Fruit fly (Drosophila melanogaster) whole organism, embryonic: Measurements from ENCODE around the gene Usp14.
A peak's percentile ranks its signal among the peaks of the same experiment; 100 is the strongest.

Source experiments
- CG10267 ChIP-seq: fragments of 200-800 bp; sonication (Bioruptor generic); optimal IDR thresholded peaks from 2 replicates; lab custom pipeline; 2018; ENCODE audit warnings: missing biosample characterization, mild to moderate bottlenecking, missing genetic modification characterization, moderate library complexity
- CG10979 ChIP-seq: fragments of 200-800 bp; sonication (Bioruptor generic); optimal IDR thresholded peaks from 2 replicates; lab custom pipeline; 2018; ENCODE audit warnings: missing biosample characterization, mild to moderate bottlenecking, missing genetic modification characterization, moderate library complexity
- CG11456 ChIP-seq: fragments of 200-800 bp; sonication (Bioruptor generic); IDR thresholded peaks from 3 replicates; pipeline ENCODE4 v1.3.6; 2022; ENCODE audit warnings: missing biosample characterization, missing genetic modification characterization
- CG11723 ChIP-seq: fragments of 200-800 bp; sonication (Bioruptor generic); optimal IDR thresholded peaks from 2 replicates; lab custom pipeline; 2017; ENCODE audit warnings: missing biosample characterization, mild to moderate bottlenecking, missing genetic modification characterization
- CG12071 ChIP-seq: fragments of 200-800 bp; sonication (Bioruptor generic); optimal IDR thresholded peaks from 3 replicates; lab custom pipeline; 2018; ENCODE audit warnings: missing biosample characterization, mild to moderate bottlenecking, missing genetic modification characterization
- CG12219 ChIP-seq: fragments of 200-800 bp; sonication (Bioruptor generic); optimal IDR thresholded peaks from 3 replicates; lab custom pipeline; 2018; ENCODE audit warnings: missing biosample characterization, mild to moderate bottlenecking, missing genetic modification characterization
- CG13424 ChIP-seq: fragments of 200-800 bp; sonication (Bioruptor generic); optimal IDR thresholded peaks from 2 replicates; lab custom pipeline; 2019; ENCODE audit warnings: missing biosample characterization, mild to moderate bottlenecking, missing genetic modification characterization, moderate library complexity
- CG15269 ChIP-seq: fragments of 200-800 bp; sonication (Bioruptor generic); optimal IDR thresholded peaks from 2 replicates; lab custom pipeline; 2018; ENCODE audit warnings: missing biosample characterization, mild to moderate bottlenecking, missing genetic modification characterization, moderate library complexity
- CG17359 ChIP-seq: fragments of 200-800 bp; sonication (Bioruptor generic); optimal IDR thresholded peaks from 3 replicates; lab custom pipeline; 2018; ENCODE audit warnings: missing biosample characterization, mild to moderate bottlenecking, missing genetic modification characterization, moderate library complexity
- CG17568 ChIP-seq: fragments of 200-800 bp; sonication (Bioruptor generic); optimal IDR thresholded peaks from 2 replicates; lab custom pipeline; 2018; ENCODE audit warnings: missing biosample characterization, mild to moderate bottlenecking, missing genetic modification characterization, moderate library complexity
- CG18262 ChIP-seq: fragments of 200-800 bp; optimal IDR thresholded peaks from 3 replicates; lab custom pipeline; 2019; ENCODE audit warnings: missing biosample characterization, mild to moderate bottlenecking, missing genetic modification characterization, moderate library complexity
- CG2712 ChIP-seq: fragments of 200-800 bp; optimal IDR thresholded peaks from 3 replicates; lab custom pipeline; 2019; ENCODE audit warnings: missing biosample characterization, mild to moderate bottlenecking, missing genetic modification characterization, moderate library complexity
- CG31365 ChIP-seq: fragments of 200-800 bp; sonication (Bioruptor generic); optimal IDR thresholded peaks from 2 replicates; lab custom pipeline; 2018; ENCODE audit warnings: missing biosample characterization, mild to moderate bottlenecking, missing genetic modification characterization
- CG3407 ChIP-seq: fragments of 200-800 bp; sonication (Bioruptor generic); optimal IDR thresholded peaks from 2 replicates; lab custom pipeline; 2018; ENCODE audit warnings: missing biosample characterization, mild to moderate bottlenecking, missing genetic modification characterization
- CG4617 ChIP-seq: fragments of 200-800 bp; sonication (Bioruptor generic); optimal IDR thresholded peaks from 3 replicates; lab custom pipeline; 2016; ENCODE audit warnings: missing biosample characterization, missing genetic modification characterization, borderline replicate concordance
- CG6683 ChIP-seq: fragments of 200-800 bp; sonication (Bioruptor generic); optimal IDR thresholded peaks from 2 replicates; lab custom pipeline; 2017; ENCODE audit warnings: missing biosample characterization, mild to moderate bottlenecking, missing genetic modification characterization, missing genetic modification reagents
- CG6854 ChIP-seq: fragments of 200-800 bp; sonication (Bioruptor generic); optimal IDR thresholded peaks from 3 replicates; lab custom pipeline; 2017; ENCODE audit warnings: missing biosample characterization, mild to moderate bottlenecking, missing genetic modification characterization
- CG7839 ChIP-seq: fragments of 200-800 bp; sonication (Bioruptor generic); optimal IDR thresholded peaks from 3 replicates; lab custom pipeline; 2018; ENCODE audit warnings: missing biosample characterization, mild to moderate bottlenecking, missing genetic modification characterization, moderate library complexity
- Camta ChIP-seq: fragments of 200-800 bp; sonication (Bioruptor generic); optimal IDR thresholded peaks from 2 replicates; lab custom pipeline; 2016; ENCODE audit warnings: missing biosample characterization, missing genetic modification characterization
- D19B ChIP-seq: fragments of 200-800 bp; sonication (Bioruptor generic); optimal IDR thresholded peaks from 2 replicates; lab custom pipeline; 2017; ENCODE audit warnings: missing biosample characterization, mild to moderate bottlenecking, missing genetic modification characterization
- HLH3B ChIP-seq: fragments of 200-800 bp; sonication (Bioruptor generic); IDR thresholded peaks from 2 replicates; pipeline ENCODE4 v1.3.6; 2022; ENCODE audit warnings: missing biosample characterization, missing genetic modification characterization
- Max ChIP-seq: fragments of 200-800 bp; sonication (Bioruptor generic); optimal IDR thresholded peaks from 2 replicates; lab custom pipeline; 2016; ENCODE audit warnings: missing biosample characterization, mild to moderate bottlenecking, missing genetic modification characterization
- Med ChIP-seq: fragments of 200-800 bp; sonication (Bioruptor generic); peaks from one replicate; lab custom pipeline; 2016; ENCODE audit warnings: missing biosample characterization, missing genetic modification characterization, mild to moderate bottlenecking, inconsistent platforms, moderate library complexity
- NfI ChIP-seq: fragments of 200-800 bp; sonication (Bioruptor generic); optimal IDR thresholded peaks from 3 replicates; lab custom pipeline; 2018; ENCODE audit warnings: missing biosample characterization, mild to moderate bottlenecking, missing genetic modification characterization, moderate library complexity
- PHDP ChIP-seq: fragments of 200-800 bp; sonication (Bioruptor generic); optimal IDR thresholded peaks from 3 replicates; lab custom pipeline; 2018; ENCODE audit warnings: missing biosample characterization, mild to moderate bottlenecking, missing genetic modification characterization, moderate library complexity
- Ssrp ChIP-seq: fragments of 200-800 bp; sonication (Bioruptor generic); optimal IDR thresholded peaks from 2 replicates; lab custom pipeline; 2018; ENCODE audit warnings: missing biosample characterization, mild to moderate bottlenecking, missing genetic modification characterization, moderate library complexity
- Xbp1 ChIP-seq: fragments of 200-800 bp; sonication (Bioruptor generic); optimal IDR thresholded peaks from 3 replicates; lab custom pipeline; 2016; ENCODE audit warnings: missing biosample characterization, mild to moderate bottlenecking, missing genetic modification characterization
- ac ChIP-seq: fragments of 200-800 bp; sonication (Bioruptor generic); optimal IDR thresholded peaks from 3 replicates; lab custom pipeline; 2017; ENCODE audit warnings: missing biosample characterization, mild to moderate bottlenecking, missing genetic modification characterization
- al ChIP-seq: fragments of 200-800 bp; sonication (Bioruptor generic); IDR thresholded peaks from 2 replicates; pipeline ENCODE4 v1.3.6; 2022; ENCODE audit warnings: missing biosample characterization, missing genetic modification characterization
- da ChIP-seq: fragments of 200-800 bp; sonication (Bioruptor generic); optimal IDR thresholded peaks from 2 replicates; lab custom pipeline; 2016; ENCODE audit warnings: missing biosample characterization, missing genetic modification characterization
- dmrt99B ChIP-seq: fragments of 200-800 bp; sonication (Bioruptor generic); optimal IDR thresholded peaks from 2 replicates; lab custom pipeline; 2018; ENCODE audit warnings: missing biosample characterization, mild to moderate bottlenecking, missing genetic modification characterization, moderate library complexity
- dpn ChIP-seq, 2 experiments: fragments of 200-800 bp; sonication (Bioruptor generic); optimal IDR thresholded peaks; 3 replicates each; lab custom pipeline; 2016; ENCODE audit warnings: missing biosample characterization in 2 of 2, missing genetic modification characterization in 2 of 2
- dysf ChIP-seq: fragments of 200-800 bp; sonication (Bioruptor generic); IDR thresholded peaks from 3 replicates; pipeline ENCODE4 v1.3.6; 2022; ENCODE audit warnings: missing biosample characterization, missing genetic modification characterization
- fd96Cb ChIP-seq: fragments of 200-800 bp; sonication (Bioruptor generic); optimal IDR thresholded peaks from 2 replicates; lab custom pipeline; 2018; ENCODE audit warnings: missing biosample characterization, mild to moderate bottlenecking, missing genetic modification characterization, moderate library complexity
- gcm2 ChIP-seq: fragments of 200-800 bp; sonication (Bioruptor generic); optimal IDR thresholded peaks from 2 replicates; lab custom pipeline; 2016; ENCODE audit warnings: missing biosample characterization, missing genetic modification characterization
- gem ChIP-seq: fragments of 200-800 bp; sonication (Bioruptor generic); optimal IDR thresholded peaks from 2 replicates; lab custom pipeline; 2019; ENCODE audit warnings: missing biosample characterization, mild to moderate bottlenecking, missing genetic modification characterization, moderate library complexity
- grau ChIP-seq: fragments of 200-800 bp; optimal IDR thresholded peaks from 3 replicates; lab custom pipeline; 2019; ENCODE audit warnings: missing biosample characterization, mild to moderate bottlenecking, missing genetic modification characterization, moderate library complexity
- kay ChIP-seq: fragments of 200-800 bp; sonication (Bioruptor generic); optimal IDR thresholded peaks from 2 replicates; lab custom pipeline; 2016; ENCODE audit warnings: missing biosample characterization, missing genetic modification characterization
- lola ChIP-seq, 3 experiments: fragments of >200 bp in 2 of 3; fragments of 200-800 bp in 1 of 3; sonication (Bioruptor generic) in 1 of 3; optimal IDR thresholded peaks; 2 replicates each; lab custom pipeline; 2017 to 2019; ENCODE audit warnings: missing biosample characterization in 3 of 3, missing genetic modification characterization in 3 of 3, mild to moderate bottlenecking in 1 of 3, moderate library complexity in 1 of 3
- nmo ChIP-seq: fragments of 200-800 bp; sonication (Bioruptor generic); optimal IDR thresholded peaks from 2 replicates; lab custom pipeline; 2018; ENCODE audit warnings: missing biosample characterization, mild to moderate bottlenecking, missing genetic modification characterization, moderate library complexity
- odd ChIP-seq: fragments of 200-800 bp; sonication (Bioruptor generic); optimal IDR thresholded peaks from 2 replicates; lab custom pipeline; 2017; ENCODE audit warnings: missing biosample characterization, mild to moderate bottlenecking, missing genetic modification characterization
- phol ChIP-seq: fragments of 200-800 bp; sonication (Bioruptor generic); optimal IDR thresholded peaks from 3 replicates; lab custom pipeline; 2018; ENCODE audit warnings: missing biosample characterization, mild to moderate bottlenecking, missing genetic modification characterization, moderate library complexity
- slbo ChIP-seq: fragments of 200-800 bp; sonication (Bioruptor generic); IDR thresholded peaks from 2 replicates; pipeline ENCODE4 v1.3.6; 2022; ENCODE audit warnings: missing biosample characterization, missing genetic modification characterization
- sob ChIP-seq: fragments of 200-800 bp; sonication (Bioruptor generic); IDR thresholded peaks from 2 replicates; pipeline ENCODE4 v1.3.6; 2022; ENCODE audit warnings: missing biosample characterization, missing genetic modification characterization
- tap ChIP-seq: fragments of 200-800 bp; optimal IDR thresholded peaks from 3 replicates; lab custom pipeline; 2019; ENCODE audit warnings: missing biosample characterization, mild to moderate bottlenecking, missing genetic modification characterization, moderate library complexity
- tio ChIP-seq: fragments of 200-800 bp; sonication (Bioruptor generic); optimal IDR thresholded peaks from 2 replicates; lab custom pipeline; 2017; ENCODE audit warnings: missing biosample characterization, missing genetic modification characterization, inconsistent platforms

Gene Usp14

DNA sequence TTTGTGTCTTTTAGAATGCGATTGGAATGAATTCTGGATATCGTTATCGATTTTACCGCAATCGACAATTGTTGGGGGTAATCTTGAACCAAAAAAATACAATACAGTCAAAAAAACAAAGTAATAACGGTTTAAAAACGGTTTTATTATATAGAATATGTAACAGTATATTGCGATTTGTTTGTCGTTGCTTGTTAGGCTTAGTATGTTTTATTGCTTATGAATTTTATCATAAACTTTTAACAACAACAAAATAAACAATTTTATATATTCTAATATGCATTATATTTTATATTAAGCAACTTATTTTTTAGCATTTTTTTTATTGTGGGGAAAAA lies 14.4 kb downstream of the Usp14 start, which contains the start of gene CYLD (continued):
- TF ChIP-seq da (GFP tag; lab: Kevin White, UChicago) (no peak), gcm2 (GFP tag; lab: Kevin White, UChicago) (no peak), NfI (GFP tag; lab: Kevin White, UChicago) (peak; percentile 47), lola (GFP tag; optimal IDR thresholded peaks at IDR 0.05; lab: Kevin White, UChicago) (peak in 1 of 3 experiments; percentile 56)
- TF ChIP-seq, all 482 proteins: peak for 213

DNA sequence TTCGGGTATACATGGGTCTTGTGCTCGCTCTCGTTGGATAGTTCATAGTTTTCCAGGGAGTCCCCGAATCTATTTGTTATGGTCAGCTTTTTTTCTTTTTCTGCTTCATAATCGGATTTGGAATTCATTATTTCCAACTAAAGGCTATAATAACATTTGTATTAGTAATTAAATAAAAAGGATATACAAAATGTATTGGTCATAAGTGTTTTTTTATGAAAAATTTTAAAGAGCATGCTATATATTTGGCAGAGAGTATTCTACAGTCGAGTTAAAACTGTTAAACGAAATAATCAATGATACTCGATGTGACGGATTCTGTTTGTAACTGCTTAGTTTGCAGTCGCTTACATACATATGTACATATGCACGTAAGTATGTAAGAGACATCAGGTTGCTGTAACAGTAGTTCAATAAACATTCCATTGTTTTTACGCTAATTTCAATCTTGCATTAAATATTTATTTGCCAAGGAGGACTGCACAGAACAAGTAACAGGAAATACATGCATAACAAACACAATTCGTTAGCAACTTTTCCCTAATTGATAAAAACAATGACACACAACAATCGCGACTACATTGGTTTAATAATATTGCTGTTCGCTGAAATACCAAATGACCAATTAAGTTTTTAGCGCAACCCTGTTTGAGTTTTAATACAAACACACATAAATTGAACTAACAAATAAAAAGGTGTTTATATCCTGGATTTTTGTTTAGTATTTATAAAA lies 15.0 kb downstream of the Usp14 start:
- TF ChIP-seq CG6683 (GFP tag; lab: Kevin White, UChicago) (no peak), CG10267 (tag; lab: Kevin White, UChicago) (no peak), nmo (GFP tag; lab: Kevin White, UChicago) (peak; percentile 30), PHDP (tag; lab: Kevin White, UChicago) (peak; percentile 33), CG13424 (tag; lab: Kevin White, UChicago) (peak; percentile 13), CG7839 (peak; percentile 60), HLH3B (GFP tag; lab: Robert Waterston, UW) (no peak), CG15269 (tag; lab: Kevin White, UChicago) (peak; percentile 47), CG12219 (GFP tag; lab: Kevin White, UChicago) (peak; percentile 17), ac (GFP tag; lab: Kevin White, UChicago) (no peak), CG4617 (GFP tag; lab: Kevin White, UChicago) (peak; percentile 77), dysf (GFP tag; lab: Robert Waterston, UW) (peak; percentile 49; the same call in 1 of the 3 replicates), CG2712 (tag; lab: Kevin White, UChicago) (peak; percentile 28), Camta (GFP tag; lab: Kevin White, UChicago) (no peak), dmrt99B (tag; lab: Kevin White, UChicago) (peak; percentile 34), CG31365 (tag; lab: Kevin White, UChicago) (peak; percentile 55), CG6854 (no peak), al (GFP tag; lab: Robert Waterston, UW) (no peak), Xbp1 (GFP tag; lab: Kevin White, UChicago) (peak; percentile 16), CG17568 (peak; percentile 8), CG3407 (GFP tag; lab: Kevin White, UChicago) (no peak), gem (tag; lab: Kevin White, UChicago) (peak; percentile 62), odd (GFP tag; lab: Kevin White, UChicago) (no peak), sob (GFP tag; lab: Robert Waterston, UW) (0 out of 2 replicates have a peak, but pooled peaks have one; percentile 32), tio (GFP tag; lab: Kevin White, UChicago) (no peak), CG10979 (peak; percentile 29), D19B (peak; percentile 40), phol (tag; lab: Kevin White, UChicago) (peak; percentile 5), Med (peak; percentile 39), grau (tag; lab: Kevin White, UChicago) (peak; percentile 36), fd96Cb (tag; lab: Kevin White, UChicago) (peak; percentile 9), Max (GFP tag; lab: Kevin White, UChicago) (peak; percentile 37), Ssrp (tag; lab: Kevin White, UChicago) (peak; percentile 17), slbo (GFP tag; lab: Robert Waterston, UW) (0 out of 2 replicates have a peak, but pooled peaks have one; percentile 7), kay (GFP tag; lab: Kevin White, UChicago) (no peak), CG17359 (peak; percentile 16), tap (tag; lab: Kevin White, UChicago) (peak; percentile 6), CG18262 (tag; lab: Kevin White, UChicago) (peak; percentile 0), dpn (GFP tag; optimal IDR thresholded peaks at IDR 0.05; lab: Kevin White, UChicago) (peak in 1 of 2 experiments; percentile 8), CG12071 (GFP tag; lab: Kevin White, UChicago) (no peak), CG11456 (GFP tag; lab: Robert Waterston, UW) (no peak), CG11723 (GFP tag; lab: Kevin White, UChicago) (no peak)
